Fruit fly (Drosophila melanogaster) whole organism, embryonic: ENCODE measurements around the gene Jhbp12.

Experiments
- Atf-2 ChIP-seq: fragments of 200-800 bp; sonication (Bioruptor generic); optimal IDR thresholded peaks from 2 replicates; lab custom pipeline; 2016; ENCODE audit warnings: missing biosample characterization, missing genetic modification characterization
- CG12155 ChIP-seq: fragments of 200-800 bp; sonication (Bioruptor generic); optimal IDR thresholded peaks from 3 replicates; lab custom pipeline; 2016; ENCODE audit warnings: missing biosample characterization, missing genetic modification characterization
- CG1233 ChIP-seq: fragments of 200-800 bp; sonication (Bioruptor generic); optimal IDR thresholded peaks from 4 replicates; lab custom pipeline; 2018; ENCODE audit warnings: missing biosample characterization, mild to moderate bottlenecking, missing genetic modification characterization
- CG12744 ChIP-seq: fragments of 200-800 bp; sonication (Bioruptor generic); optimal IDR thresholded peaks from 2 replicates; lab custom pipeline; 2016; ENCODE audit warnings: missing biosample characterization, missing genetic modification characterization
- CG14667 ChIP-seq: fragments of 200-800 bp; sonication (Bioruptor generic); IDR thresholded peaks from 2 replicates; pipeline ENCODE4 v1.3.6; 2022; ENCODE audit warnings: missing biosample characterization, missing genetic modification characterization
- CG17328 ChIP-seq: fragments of 200-800 bp; sonication (Bioruptor generic); IDR thresholded peaks from 2 replicates; pipeline ENCODE4 v1.3.6; 2022; ENCODE audit warnings: missing biosample characterization, missing genetic modification characterization
- CG32772 ChIP-seq: fragments of 200-800 bp; sonication (Bioruptor generic); IDR thresholded peaks from 2 replicates; pipeline ENCODE4 v1.3.6; 2022; ENCODE audit warnings: missing biosample characterization, missing genetic modification characterization
- CG3726 ChIP-seq: fragments of 200-800 bp; sonication (Bioruptor generic); IDR thresholded peaks from 3 replicates; pipeline ENCODE4, ENCODE4 v1.3.6; 2022; ENCODE audit warnings: missing biosample characterization, missing genetic modification characterization
- CG7357 ChIP-seq: fragments of 200-800 bp; sonication (Bioruptor generic); IDR thresholded peaks from 3 replicates; pipeline ENCODE4 v1.3.6; 2022; ENCODE audit warnings: missing biosample characterization, missing genetic modification characterization
- CG7556 ChIP-seq: fragments of 200-800 bp; sonication (Bioruptor generic); optimal IDR thresholded peaks from 2 replicates; lab custom pipeline; 2017; ENCODE audit warnings: missing biosample characterization, mild to moderate bottlenecking, missing genetic modification characterization
- CG7839 ChIP-seq: fragments of 200-800 bp; sonication (Bioruptor generic); optimal IDR thresholded peaks from 3 replicates; lab custom pipeline; 2018; ENCODE audit warnings: missing biosample characterization, mild to moderate bottlenecking, missing genetic modification characterization, moderate library complexity
- CG8478 ChIP-seq: fragments of >200 bp; optimal IDR thresholded peaks from 2 replicates; lab custom pipeline; 2018
- CHES-1-like ChIP-seq: fragments of 200-800 bp; sonication (Bioruptor generic); optimal IDR thresholded peaks from 2 replicates; lab custom pipeline; 2016; ENCODE audit warnings: missing biosample characterization, missing genetic modification characterization
- Dek ChIP-seq: fragments of 200-800 bp; sonication (Bioruptor generic); optimal IDR thresholded peaks from 3 replicates; lab custom pipeline; 2019; ENCODE audit warnings: missing biosample characterization, mild to moderate bottlenecking, missing genetic modification characterization, moderate library complexity
- E2f1 ChIP-seq: fragments of 200-800 bp; sonication (Bioruptor generic); IDR thresholded peaks from 2 replicates; pipeline ENCODE4 v1.3.6; 2022; ENCODE audit warnings: missing biosample characterization, missing genetic modification characterization
- Ets65A ChIP-seq: fragments of 200-800 bp; sonication (Bioruptor generic); peaks from one replicate; lab custom pipeline; 2016; ENCODE audit warnings: missing biosample characterization, missing genetic modification characterization
- GATAe ChIP-seq: fragments of 200-800 bp; sonication (Bioruptor generic); conservative IDR thresholded peaks from 2 replicates; pipeline ENCODE4 v1.3.6; 2022; ENCODE audit warnings: missing biosample characterization, missing genetic modification characterization
- Hr51 ChIP-seq, 2 experiments: fragments of 200-800 bp; sonication (Bioruptor generic); optimal IDR thresholded peaks; 2 replicates in 1 of 2; 3 replicates in 1 of 2; lab custom pipeline; 2016 to 2018; ENCODE audit warnings: missing biosample characterization in 2 of 2, missing genetic modification characterization in 2 of 2, mild to moderate bottlenecking in 1 of 2, moderate library complexity in 1 of 2
- Mad ChIP-seq: fragments of 200-800 bp; sonication (Bioruptor generic); optimal IDR thresholded peaks from 2 replicates; lab custom pipeline; 2016; ENCODE audit warnings: missing biosample characterization, missing genetic modification characterization
- Neu2 ChIP-seq: fragments of 200-800 bp; sonication (Bioruptor generic); optimal IDR thresholded peaks from 3 replicates; lab custom pipeline; 2016; ENCODE audit warnings: missing biosample characterization, missing genetic modification characterization, borderline replicate concordance
- Nf-YA ChIP-seq: fragments of 200-800 bp; sonication (Bioruptor generic); IDR thresholded peaks from 2 replicates; pipeline ENCODE4 v1.3.6; 2022; ENCODE audit warnings: missing biosample characterization, missing genetic modification characterization
- Poxn ChIP-seq: fragments of 200-800 bp; sonication (Bioruptor generic); IDR thresholded peaks from 2 replicates; pipeline ENCODE4 v1.3.6; 2022; ENCODE audit warnings: missing biosample characterization, missing genetic modification characterization
- Rfx ChIP-seq: fragments of 200-800 bp; sonication (Bioruptor generic); IDR thresholded peaks from 2 replicates; pipeline ENCODE4 v1.3.6; 2022; ENCODE audit warnings: missing biosample characterization, missing genetic modification characterization
- Rx ChIP-seq: fragments of 200-800 bp; sonication (Bioruptor generic); IDR thresholded peaks from 2 replicates; pipeline ENCODE4 v1.3.6; 2022; ENCODE audit warnings: missing biosample characterization, missing genetic modification characterization
- Scr ChIP-seq: fragments of 200-800 bp; sonication (Bioruptor generic); IDR thresholded peaks from 2 replicates; pipeline ENCODE4 v1.3.6; 2022; ENCODE audit warnings: missing biosample characterization, missing genetic modification characterization; ENCODE audit not compliant: partially characterized antibody
- Sox100B ChIP-seq: fragments of 200-800 bp; sonication (Bioruptor generic); optimal IDR thresholded peaks from 3 replicates; lab custom pipeline; 2018; ENCODE audit warnings: missing biosample characterization, mild to moderate bottlenecking, missing genetic modification characterization
- Sry-β ChIP-seq: fragments of 200-800 bp; sonication (Bioruptor generic); optimal IDR thresholded peaks from 2 replicates; lab custom pipeline; 2018; ENCODE audit warnings: missing biosample characterization, mild to moderate bottlenecking, missing genetic modification characterization, moderate library complexity
- ato ChIP-seq: fragments of 200-800 bp; sonication (Bioruptor generic); IDR thresholded peaks from 2 replicates; pipeline ENCODE4 v1.3.6; 2022; ENCODE audit warnings: missing biosample characterization, missing genetic modification characterization; ENCODE audit not compliant: partially characterized antibody
- bbx ChIP-seq: fragments of 200-800 bp; sonication (Bioruptor generic); IDR thresholded peaks from 2 replicates; pipeline ENCODE4 v1.3.6; 2022; ENCODE audit warnings: missing biosample characterization, missing genetic modification characterization; ENCODE audit not compliant: partially characterized antibody
- bigmax ChIP-seq: fragments of 200-800 bp; sonication (Bioruptor generic); optimal IDR thresholded peaks from 2 replicates; lab custom pipeline; 2018; ENCODE audit warnings: missing biosample characterization, mild to moderate bottlenecking, missing genetic modification characterization
- disco-r ChIP-seq: fragments of 200-800 bp; sonication (Bioruptor generic); optimal IDR thresholded peaks from 2 replicates; lab custom pipeline; 2016; ENCODE audit warnings: missing biosample characterization, missing genetic modification characterization
- dmrt11E ChIP-seq: fragments of 200-800 bp; sonication (Bioruptor generic); optimal IDR thresholded peaks from 3 replicates; lab custom pipeline; 2018; ENCODE audit warnings: missing biosample characterization, mild to moderate bottlenecking, missing genetic modification characterization, moderate library complexity
- dysf ChIP-seq: fragments of 200-800 bp; sonication (Bioruptor generic); IDR thresholded peaks from 3 replicates; pipeline ENCODE4 v1.3.6; 2022; ENCODE audit warnings: missing biosample characterization, missing genetic modification characterization
- ken ChIP-seq: fragments of 200-800 bp; sonication (Bioruptor generic); IDR thresholded peaks from 3 replicates; pipeline ENCODE4 v1.3.6; 2022; ENCODE audit warnings: missing biosample characterization, missing genetic modification characterization
- knrl ChIP-seq: fragments of 200-800 bp; sonication (Bioruptor generic); IDR thresholded peaks from 3 replicates; pipeline ENCODE4 v1.3.6; 2022; ENCODE audit warnings: missing biosample characterization, missing genetic modification characterization; ENCODE audit not compliant: partially characterized antibody
- lab ChIP-seq: fragments of 200-800 bp; sonication (Bioruptor generic); optimal IDR thresholded peaks from 3 replicates; lab custom pipeline; 2017; ENCODE audit warnings: missing biosample characterization, missing genetic modification characterization, mild to moderate bottlenecking, moderate library complexity, missing genetic modification reagents
- lmd ChIP-seq: fragments of 200-800 bp; sonication (Bioruptor generic); IDR thresholded peaks from 2 replicates; pipeline ENCODE4 v1.3.6; 2022; ENCODE audit warnings: missing biosample characterization, missing genetic modification characterization
- lola ChIP-seq, 3 experiments: fragments of >200 bp in 2 of 3; fragments of 200-800 bp in 1 of 3; sonication (Bioruptor generic) in 1 of 3; optimal IDR thresholded peaks; 2 replicates each; lab custom pipeline; 2017 to 2019; ENCODE audit warnings: missing biosample characterization in 3 of 3, missing genetic modification characterization in 3 of 3, mild to moderate bottlenecking in 1 of 3, moderate library complexity in 1 of 3
- nmo ChIP-seq: fragments of 200-800 bp; sonication (Bioruptor generic); optimal IDR thresholded peaks from 2 replicates; lab custom pipeline; 2018; ENCODE audit warnings: missing biosample characterization, mild to moderate bottlenecking, missing genetic modification characterization, moderate library complexity
- otp ChIP-seq: fragments of 200-800 bp; sonication (Bioruptor generic); IDR thresholded peaks from 3 replicates; pipeline ENCODE4, ENCODE4 v1.3.6; 2022; ENCODE audit warnings: missing biosample characterization, missing genetic modification characterization
- pb ChIP-seq: fragments of 200-800 bp; sonication (Bioruptor generic); optimal IDR thresholded peaks from 3 replicates; lab custom pipeline; 2016; ENCODE audit warnings: missing biosample characterization, missing genetic modification characterization
- salm ChIP-seq: fragments of 200-800 bp; sonication (Bioruptor generic); optimal IDR thresholded peaks from 2 replicates; lab custom pipeline; 2018; ENCODE audit warnings: missing biosample characterization, mild to moderate bottlenecking, missing genetic modification characterization
- sens ChIP-seq: fragments of 200-800 bp; sonication (Bioruptor generic); peaks from one replicate; lab custom pipeline; 2016; ENCODE audit warnings: missing biosample characterization, missing genetic modification characterization
- sima ChIP-seq: fragments of 200-800 bp; sonication (Bioruptor generic); optimal IDR thresholded peaks from 2 replicates; lab custom pipeline; 2016; ENCODE audit warnings: missing biosample characterization, missing genetic modification characterization
- so ChIP-seq: fragments of 200-800 bp; sonication (Bioruptor generic); IDR thresholded peaks from 3 replicates; pipeline ENCODE4 v1.3.6; 2022; ENCODE audit warnings: missing biosample characterization, missing genetic modification characterization
- tgo ChIP-seq: fragments of 200-800 bp; sonication (Bioruptor generic); IDR thresholded peaks from 3 replicates; pipeline ENCODE4 v1.3.6; 2022; ENCODE audit warnings: missing biosample characterization, missing genetic modification characterization
- twi ChIP-seq: fragments of 200-800 bp; optimal IDR thresholded peaks from 2 replicates; lab custom pipeline; 2019; ENCODE audit warnings: missing biosample characterization, mild to moderate bottlenecking, missing genetic modification characterization, moderate library complexity
- wor ChIP-seq: fragments of 200-800 bp; sonication (Bioruptor generic); IDR thresholded peaks from 2 replicates; pipeline ENCODE4 v1.3.6; 2022; ENCODE audit warnings: missing biosample characterization, missing genetic modification characterization

Jhbp12 gene

DNA sequence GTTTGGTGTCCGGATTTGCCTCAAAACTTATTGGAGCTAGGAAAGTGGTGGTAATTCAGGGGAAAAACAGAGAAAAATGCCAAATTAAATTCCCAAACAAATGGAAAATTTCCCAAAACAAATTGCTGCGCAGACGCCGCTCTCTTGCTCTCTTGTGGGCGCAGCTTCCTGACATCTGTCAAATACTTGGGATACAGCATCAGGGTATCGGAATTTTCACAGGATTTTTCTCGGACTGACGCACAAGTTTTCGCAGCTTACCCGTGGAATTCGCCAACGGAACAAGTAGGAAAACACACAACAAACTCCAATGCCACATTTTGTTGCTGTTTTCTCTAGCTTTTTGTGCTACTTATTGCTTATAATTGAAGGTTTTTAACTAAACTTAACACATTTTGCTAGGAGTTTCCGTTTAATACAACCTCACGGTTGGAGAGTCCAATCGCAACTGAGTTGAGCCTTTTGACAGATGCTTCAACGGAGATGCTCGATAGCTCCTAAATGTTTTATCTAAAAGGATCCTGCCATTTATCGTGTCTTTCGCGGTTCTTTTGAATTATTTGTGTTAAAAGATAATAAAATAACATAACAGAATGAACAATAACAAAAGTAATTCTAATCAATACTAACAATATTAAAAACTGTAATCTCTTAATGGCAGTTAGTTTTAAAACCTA is 9.8 kb upstream of the Jhbp12 start, which contains the start of the genes nAChRbeta2 and DZIP1 (continued):
- TF ChIP-seq Sry-β (GFP tag; lab: Kevin White, UChicago) (no peak), disco-r (GFP tag; lab: Kevin White, UChicago) (no peak), CG8478 (lab: Kevin White, UChicago) (no peak), CHES-1-like (GFP tag; lab: Kevin White, UChicago) (no peak), Sox100B (GFP tag; lab: Kevin White, UChicago) (no peak), tgo (GFP tag; lab: Robert Waterston, UW) (no peak), bbx (GFP tag; lab: Robert Waterston, UW) (0 out of 2 replicates have a peak, but pooled peaks have one; percentile 30), Ets65A (GFP tag; lab: Kevin White, UChicago) (peak; percentile 10), Rx (GFP tag; lab: Robert Waterston, UW) (no peak)
- TF ChIP-seq, all 482 proteins: peak for 12

DNA sequence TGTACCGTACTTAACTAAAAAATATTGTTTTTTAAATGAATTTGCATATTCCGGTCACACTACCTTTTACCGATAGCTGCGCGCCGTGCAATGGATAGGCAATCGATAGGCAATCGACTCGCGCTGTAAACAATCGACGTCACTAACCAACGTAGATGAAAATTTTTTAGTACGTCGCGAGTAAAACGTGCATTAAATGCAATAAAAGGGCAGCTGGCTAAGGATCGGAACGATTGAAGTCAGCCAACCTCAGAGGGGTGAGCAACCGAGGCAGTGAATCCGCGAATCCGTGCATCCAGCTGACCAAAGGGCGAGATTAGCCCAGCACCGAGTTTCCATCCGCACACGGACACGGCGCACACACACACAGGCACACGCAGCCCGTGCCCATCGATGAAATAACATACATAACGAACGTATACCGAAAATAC is 6.4 kb upstream of the Jhbp12 start, which contains the start of gene Pp1alpha-96A:
Gene Pp1alpha-96A, plus strand, starts transcription at position 121 of the 431 bp plus-strand sequence.
- peak; percentile 86 for TF ChIP-seq Scr (GFP tag; lab: Robert Waterston, UW)
- no peak for TF ChIP-seq lola (GFP tag; optimal IDR thresholded peaks at IDR 0.05; lab: Kevin White, UChicago)
- TF ChIP-seq CG7357 (GFP tag; lab: Robert Waterston, UW): no peak
- TF ChIP-seq lab: no peak
- peak; percentile 21 for TF ChIP-seq Mad (GFP tag; lab: Kevin White, UChicago)
- no peak for TF ChIP-seq CG32772 (GFP tag; lab: Robert Waterston, UW)
- TF ChIP-seq twi (tag; lab: Kevin White, UChicago): no peak
- peak; percentile 40; the same call in 1 of the 2 replicates for TF ChIP-seq Rfx
- TF ChIP-seq bigmax (GFP tag; lab: Kevin White, UChicago): peak; percentile 43
- TF ChIP-seq lmd (GFP tag; lab: Robert Waterston, UW): no peak
- TF ChIP-seq salm (tag; lab: Kevin White, UChicago): no peak
- TF ChIP-seq wor (GFP tag; lab: Robert Waterston, UW): no peak
- TF ChIP-seq Dek: no peak
- TF ChIP-seq sens: peak; percentile 45
- TF ChIP-seq dysf (GFP tag; lab: Robert Waterston, UW): no peak
- peak; percentile 86 for TF ChIP-seq ato (GFP tag; lab: Robert Waterston, UW)
- no peak for TF ChIP-seq Hr51 (GFP tag; optimal IDR thresholded peaks at IDR 0.05; lab: Kevin White, UChicago)
- TF ChIP-seq CG12744 (GFP tag; lab: Kevin White, UChicago): no peak
- TF ChIP-seq sima (GFP tag; lab: Kevin White, UChicago): no peak
- TF ChIP-seq pb (GFP tag; lab: Kevin White, UChicago): no peak
- TF ChIP-seq Nf-YA: no peak
- TF ChIP-seq dmrt11E (tag; lab: Kevin White, UChicago): no peak
- TF ChIP-seq Neu2 (GFP tag; lab: Kevin White, UChicago): peak; percentile 85
- TF ChIP-seq tgo (GFP tag; lab: Robert Waterston, UW): no peak
- TF ChIP-seq knrl (GFP tag; lab: Robert Waterston, UW): peak; percentile 87
- no peak for TF ChIP-seq CG1233 (GFP tag; lab: Kevin White, UChicago)
- TF ChIP-seq CG7556: no peak
- TF ChIP-seq CG3726 (GFP tag; lab: Robert Waterston, UW): no peak
- peak; percentile 44 for TF ChIP-seq nmo (GFP tag; lab: Kevin White, UChicago)
- no peak for TF ChIP-seq CG14667 (GFP tag; lab: Robert Waterston, UW)
- TF ChIP-seq CG12155 (GFP tag; lab: Kevin White, UChicago): no peak
- TF ChIP-seq GATAe: no peak
- no peak for TF ChIP-seq Poxn (GFP tag; lab: Robert Waterston, UW)
- TF ChIP-seq CG7839 (tag; lab: Kevin White, UChicago): no peak
- no peak for TF ChIP-seq Atf-2
- no peak for TF ChIP-seq ken
- TF ChIP-seq Rx (GFP tag; lab: Robert Waterston, UW): no peak
- TF ChIP-seq CG17328 (GFP tag; lab: Robert Waterston, UW): 0 out of 2 replicates have a peak, but pooled peaks have one; percentile 5
- no peak for TF ChIP-seq otp
- no peak for TF ChIP-seq disco-r (GFP tag; lab: Kevin White, UChicago)
- no peak for TF ChIP-seq E2f1 (GFP tag; lab: Robert Waterston, UW)
- no peak for TF ChIP-seq so (GFP tag; lab: Robert Waterston, UW)
